Fruit fly (Drosophila melanogaster) whole organism, embryonic: ENCODE data around the gene Cisd2.
A peak's percentile ranks its signal among the peaks of the same experiment; 100 is the strongest.

Experiments
- Ada2b ChIP-seq: fragments of 200-800 bp; sonication (Bioruptor generic); IDR thresholded peaks from 2 replicates; pipeline ENCODE4 v1.3.6; 2022; ENCODE audit warnings: missing biosample characterization, missing genetic modification characterization
- Asciz ChIP-seq: fragments of 200-800 bp; sonication (Bioruptor generic); optimal IDR thresholded peaks from 2 replicates; lab custom pipeline; 2017; ENCODE audit warnings: missing biosample characterization, mild to moderate bottlenecking, missing genetic modification characterization, missing genetic modification reagents
- Bgb ChIP-seq: fragments of 200-800 bp; sonication (Bioruptor generic); IDR thresholded peaks from 2 replicates; pipeline ENCODE4 v1.3.6; 2022; ENCODE audit warnings: missing biosample characterization, missing genetic modification characterization; ENCODE audit not compliant: partially characterized antibody
- CG13287 ChIP-seq: fragments of 200-800 bp; sonication (Bioruptor generic); IDR thresholded peaks from 2 replicates; pipeline ENCODE4 v1.3.6; 2022; ENCODE audit warnings: missing biosample characterization, missing genetic modification characterization; ENCODE audit not compliant: partially characterized antibody
- CG13624 ChIP-seq: fragments of 200-800 bp; sonication (Bioruptor generic); optimal IDR thresholded peaks from 2 replicates; lab custom pipeline; 2016; ENCODE audit warnings: missing biosample characterization, missing genetic modification characterization
- CG14860 ChIP-seq: fragments of 200-800 bp; sonication (Bioruptor generic); IDR thresholded peaks from 3 replicates; pipeline ENCODE4 v1.3.6; 2022; ENCODE audit warnings: missing biosample characterization, missing genetic modification characterization; ENCODE audit not compliant: partially characterized antibody
- CG2129 ChIP-seq: fragments of 200-800 bp; sonication (Bioruptor generic); IDR thresholded peaks from 2 replicates; pipeline ENCODE4 v1.3.6; 2022; ENCODE audit warnings: missing biosample characterization, missing genetic modification characterization; ENCODE audit not compliant: partially characterized antibody
- CG2678 ChIP-seq: fragments of 200-800 bp; sonication (Bioruptor generic); optimal IDR thresholded peaks from 3 replicates; lab custom pipeline; 2019; ENCODE audit warnings: missing biosample characterization, mild to moderate bottlenecking, missing genetic modification characterization, moderate library complexity
- CG2712 ChIP-seq: fragments of 200-800 bp; optimal IDR thresholded peaks from 3 replicates; lab custom pipeline; 2019; ENCODE audit warnings: missing biosample characterization, mild to moderate bottlenecking, missing genetic modification characterization, moderate library complexity
- CG33213 ChIP-seq: fragments of 200-800 bp; sonication (Bioruptor generic); optimal IDR thresholded peaks from 3 replicates; lab custom pipeline; 2016; ENCODE audit warnings: missing biosample characterization, missing genetic modification characterization
- CG3726 ChIP-seq: fragments of 200-800 bp; sonication (Bioruptor generic); IDR thresholded peaks from 3 replicates; pipeline ENCODE4, ENCODE4 v1.3.6; 2022; ENCODE audit warnings: missing biosample characterization, missing genetic modification characterization
- CG3995 ChIP-seq: fragments of 200-800 bp; sonication (Bioruptor generic); optimal IDR thresholded peaks from 3 replicates; lab custom pipeline; 2016; ENCODE audit warnings: missing biosample characterization, missing genetic modification characterization
- CG7928 ChIP-seq: fragments of 200-800 bp; sonication (Bioruptor generic); optimal IDR thresholded peaks from 2 replicates; lab custom pipeline; 2017; ENCODE audit warnings: missing biosample characterization, mild to moderate bottlenecking, missing genetic modification characterization
- CG7987 ChIP-seq: fragments of 200-800 bp; sonication (Bioruptor generic); optimal IDR thresholded peaks from 2 replicates; lab custom pipeline; 2018; ENCODE audit warnings: missing biosample characterization, mild to moderate bottlenecking, missing genetic modification characterization, moderate library complexity
- CG9932 ChIP-seq: fragments of 200-800 bp; sonication (Bioruptor generic); IDR thresholded peaks from 2 replicates; pipeline ENCODE4 v1.3.6; 2022; ENCODE audit warnings: missing biosample characterization, missing genetic modification characterization
- Dfd ChIP-seq, 2 experiments: fragments of >200 bp; optimal IDR thresholded peaks; 2 replicates each; lab custom pipeline; 2017; ENCODE audit warnings: missing biosample characterization in 2 of 2, missing genetic modification characterization in 2 of 2
- Dp ChIP-seq: fragments of 200-800 bp; sonication (Bioruptor generic); optimal IDR thresholded peaks from 2 replicates; lab custom pipeline; 2018; ENCODE audit warnings: missing biosample characterization, mild to moderate bottlenecking, missing genetic modification characterization, moderate library complexity
- Dref ChIP-seq: fragments of 200-800 bp; sonication (Bioruptor generic); IDR thresholded peaks from 2 replicates; pipeline ENCODE4 v1.3.6; 2022; ENCODE audit warnings: missing biosample characterization, missing genetic modification characterization
- Ets65A ChIP-seq: fragments of 200-800 bp; sonication (Bioruptor generic); peaks from one replicate; lab custom pipeline; 2016; ENCODE audit warnings: missing biosample characterization, missing genetic modification characterization
- Fer1 ChIP-seq: fragments of 200-800 bp; sonication (Bioruptor generic); optimal IDR thresholded peaks from 2 replicates; lab custom pipeline; 2017; ENCODE audit warnings: missing biosample characterization, mild to moderate bottlenecking, missing genetic modification characterization
- HmgZ ChIP-seq: fragments of 200-800 bp; sonication (Bioruptor generic); optimal IDR thresholded peaks from 2 replicates; lab custom pipeline; 2018; ENCODE audit warnings: missing biosample characterization, mild to moderate bottlenecking, missing genetic modification characterization
- Hr3 ChIP-seq: fragments of 200-800 bp; sonication (Bioruptor generic); optimal IDR thresholded peaks from 3 replicates; lab custom pipeline; 2016; ENCODE audit warnings: missing biosample characterization, missing genetic modification characterization
- MESR4 ChIP-seq: fragments of 200-800 bp; sonication (Bioruptor generic); optimal IDR thresholded peaks from 2 replicates; lab custom pipeline; 2018; ENCODE audit warnings: missing biosample characterization, mild to moderate bottlenecking, missing genetic modification characterization, moderate library complexity
- Mes4 ChIP-seq: fragments of 200-800 bp; sonication (Bioruptor generic); optimal IDR thresholded peaks from 2 replicates; lab custom pipeline; 2016; ENCODE audit warnings: missing biosample characterization, missing genetic modification characterization
- Rfx ChIP-seq: fragments of 200-800 bp; sonication (Bioruptor generic); IDR thresholded peaks from 2 replicates; pipeline ENCODE4 v1.3.6; 2022; ENCODE audit warnings: missing biosample characterization, missing genetic modification characterization
- Scr ChIP-seq: fragments of 200-800 bp; sonication (Bioruptor generic); IDR thresholded peaks from 2 replicates; pipeline ENCODE4 v1.3.6; 2022; ENCODE audit warnings: missing biosample characterization, missing genetic modification characterization; ENCODE audit not compliant: partially characterized antibody
- Sin3A ChIP-seq: fragments of >200 bp; optimal IDR thresholded peaks from 2 replicates; lab custom pipeline; 2018
- Sry-δ ChIP-seq: fragments of 200-800 bp; sonication (Bioruptor generic); optimal IDR thresholded peaks from 2 replicates; lab custom pipeline; 2016; ENCODE audit warnings: missing biosample characterization, missing genetic modification characterization
- amos ChIP-seq: fragments of 200-800 bp; sonication (Bioruptor generic); IDR thresholded peaks from 2 replicates; pipeline ENCODE4 v1.3.6; 2022; ENCODE audit warnings: missing biosample characterization, missing genetic modification characterization; ENCODE audit not compliant: partially characterized antibody
- bigmax ChIP-seq: fragments of 200-800 bp; sonication (Bioruptor generic); optimal IDR thresholded peaks from 2 replicates; lab custom pipeline; 2018; ENCODE audit warnings: missing biosample characterization, mild to moderate bottlenecking, missing genetic modification characterization
- gfzf ChIP-seq: fragments of 200-800 bp; sonication (Bioruptor generic); optimal IDR thresholded peaks from 2 replicates; lab custom pipeline; 2016; ENCODE audit warnings: missing biosample characterization, mild to moderate bottlenecking, missing genetic modification characterization, moderate library complexity
- hth ChIP-seq: fragments of >200 bp; optimal IDR thresholded peaks from 2 replicates; lab custom pipeline; 2017; ENCODE audit warnings: inconsistent platforms
- insv ChIP-seq, 2 experiments: fragments of 200-800 bp; sonication (Bioruptor generic); optimal IDR thresholded peaks; 3 replicates each; lab custom pipeline; 2016 to 2018; ENCODE audit warnings: missing biosample characterization in 2 of 2, missing genetic modification characterization in 2 of 2
- mirr ChIP-seq: fragments of 200-800 bp; sonication (Bioruptor generic); optimal IDR thresholded peaks from 3 replicates; lab custom pipeline; 2018; ENCODE audit warnings: missing biosample characterization, mild to moderate bottlenecking, missing genetic modification characterization
- mld ChIP-seq: fragments of 200-800 bp; sonication (Bioruptor generic); IDR thresholded peaks from 3 replicates; pipeline ENCODE4 v1.3.6; 2022; ENCODE audit warnings: missing biosample characterization, missing genetic modification characterization; ENCODE audit not compliant: partially characterized antibody
- nerfin-1 ChIP-seq: fragments of 200-800 bp; sonication (Bioruptor generic); optimal IDR thresholded peaks from 3 replicates; lab custom pipeline; 2019; ENCODE audit warnings: missing biosample characterization, mild to moderate bottlenecking, missing genetic modification characterization, moderate library complexity
- onecut ChIP-seq: fragments of 200-800 bp; sonication (Bioruptor generic); IDR thresholded peaks from 2 replicates; pipeline ENCODE4 v1.3.6; 2022; ENCODE audit warnings: missing biosample characterization, missing genetic modification characterization
- pzg ChIP-seq: fragments of 200-800 bp; sonication (Bioruptor generic); optimal IDR thresholded peaks from 3 replicates; lab custom pipeline; 2018; ENCODE audit warnings: missing biosample characterization, mild to moderate bottlenecking, missing genetic modification characterization, moderate library complexity
- ranshi ChIP-seq: fragments of 200-800 bp; sonication (Bioruptor generic); IDR thresholded peaks from 2 replicates; pipeline ENCODE4 v1.3.6; 2022; ENCODE audit warnings: missing biosample characterization, missing genetic modification characterization
- sens-2 ChIP-seq: fragments of 200-800 bp; sonication (Bioruptor generic); IDR thresholded peaks from 2 replicates; pipeline ENCODE4 v1.3.6; 2022; ENCODE audit warnings: missing biosample characterization, missing genetic modification characterization
- stwl ChIP-seq: fragments of 200-800 bp; sonication (Bioruptor generic); optimal IDR thresholded peaks from 3 replicates; lab custom pipeline; 2018; ENCODE audit warnings: missing biosample characterization, mild to moderate bottlenecking, missing genetic modification characterization, moderate library complexity
- tna ChIP-seq: fragments of 200-800 bp; sonication (Bioruptor generic); IDR thresholded peaks from 2 replicates; pipeline ENCODE4 v1.3.6; 2022; ENCODE audit warnings: missing biosample characterization, missing genetic modification characterization; ENCODE audit not compliant: partially characterized antibody
- trem ChIP-seq: fragments of 200-800 bp; optimal IDR thresholded peaks from 3 replicates; lab custom pipeline; 2019; ENCODE audit warnings: missing biosample characterization, mild to moderate bottlenecking, missing genetic modification characterization, moderate library complexity
- zen2 ChIP-seq: fragments of 200-800 bp; sonication (Bioruptor generic); IDR thresholded peaks from 3 replicates; pipeline ENCODE4 v1.3.6; 2022; ENCODE audit warnings: missing biosample characterization, missing genetic modification characterization; ENCODE audit not compliant: partially characterized antibody

Cisd2 gene

dm6 chr3R:29222891-29223842 lies at the start of gene Cisd2, which contains the start of gene Brd8 (continued):
- peak; percentile 81 for TF ChIP-seq nerfin-1 (tag; lab: Kevin White, UChicago)
- TF ChIP-seq Asciz (GFP tag; lab: Kevin White, UChicago): no peak
- peak; percentile 25 for TF ChIP-seq CG7928
- peak; percentile 29 for TF ChIP-seq CG2712 (tag; lab: Kevin White, UChicago)
- TF ChIP-seq Sin3A (lab: Kevin White, UChicago): peak; percentile 69
- peak; percentile 31 for TF ChIP-seq CG13624 (GFP tag; lab: Kevin White, UChicago)
- TF ChIP-seq ranshi: no peak
- TF ChIP-seq stwl (tag; lab: Kevin White, UChicago): peak; percentile 90
- no peak for TF ChIP-seq Ada2b (GFP tag; lab: Robert Waterston, UW)
- TF ChIP-seq CG3726 (GFP tag; lab: Robert Waterston, UW): no peak
- peak; percentile 96 for TF ChIP-seq CG14860 (GFP tag; lab: Robert Waterston, UW)
- TF ChIP-seq Rfx: peak; percentile 21; the same call in 1 of the 2 replicates
- TF ChIP-seq MESR4 (GFP tag; lab: Kevin White, UChicago): peak; percentile 78
- TF ChIP-seq insv (GFP tag; optimal IDR thresholded peaks at IDR 0.05; lab: Kevin White, UChicago): peak in 1 of 2 experiments; percentile 24
- peak; percentile 36 for TF ChIP-seq Ets65A
- TF ChIP-seq CG3995 (GFP tag; lab: Kevin White, UChicago): peak; percentile 30
- peak; percentile 95 for TF ChIP-seq Sry-δ
- peak; percentile 96 for TF ChIP-seq amos (GFP tag; lab: Robert Waterston, UW)
- TF ChIP-seq Dfd (GFP tag; optimal IDR thresholded peaks at IDR 0.05; lab: Kevin White, UChicago): no peak
- TF ChIP-seq Mes4 (GFP tag; lab: Kevin White, UChicago): peak; percentile 8
- peak; percentile 57 for TF ChIP-seq CG7987
- TF ChIP-seq onecut (GFP tag; lab: Robert Waterston, UW): peak; percentile 86
- TF ChIP-seq tna (GFP tag; lab: Robert Waterston, UW): peak; percentile 97
- peak; percentile 54 for TF ChIP-seq Dp
- TF ChIP-seq CG13287: peak; percentile 94
- peak; percentile 20 for TF ChIP-seq bigmax
- peak; percentile 43 for TF ChIP-seq Fer1 (GFP tag; lab: Kevin White, UChicago)
- TF ChIP-seq pzg (GFP tag; lab: Kevin White, UChicago): peak; percentile 91
- TF ChIP-seq gfzf (GFP tag; lab: Kevin White, UChicago): peak; percentile 53
- TF ChIP-seq Scr (GFP tag; lab: Robert Waterston, UW): peak; percentile 91
- peak; percentile 99 for TF ChIP-seq Dref (GFP tag; lab: Robert Waterston, UW)
- peak; percentile 12 for TF ChIP-seq mirr (GFP tag; lab: Kevin White, UChicago)
- no peak for TF ChIP-seq CG2678
- TF ChIP-seq trem (tag; lab: Kevin White, UChicago): peak; percentile 37
- peak; percentile 74; the same call in 1 of the 2 replicates for TF ChIP-seq CG2129 (GFP tag; lab: Robert Waterston, UW)
- TF ChIP-seq Bgb (GFP tag; lab: Robert Waterston, UW): peak; percentile 97
- TF ChIP-seq sens-2 (GFP tag; lab: Robert Waterston, UW): no peak
- peak; percentile 96 for TF ChIP-seq zen2
- no peak for TF ChIP-seq hth (lab: Kevin White, UChicago)
- peak; percentile 30 for TF ChIP-seq CG33213 (GFP tag; lab: Kevin White, UChicago)
- no peak for TF ChIP-seq Hr3 (GFP tag; lab: Kevin White, UChicago)
- peak; percentile 31 for TF ChIP-seq HmgZ (tag; lab: Kevin White, UChicago)
- TF ChIP-seq mld (GFP tag; lab: Robert Waterston, UW): peak; percentile 94
- peak; percentile 36; the same call in 1 of the 2 replicates for TF ChIP-seq CG9932 (GFP tag; lab: Robert Waterston, UW)
